Fruit fly (Drosophila melanogaster) whole organism, embryonic: Measurements from ENCODE around the gene loqs.

Experiments
- Antp ChIP-seq: fragments of 200-800 bp; sonication (Bioruptor generic); optimal IDR thresholded peaks from 3 replicates; lab custom pipeline; 2016; ENCODE audit warnings: missing biosample characterization, missing genetic modification characterization
- Blimp-1 ChIP-seq: fragments of 200-800 bp; sonication (Bioruptor generic); optimal IDR thresholded peaks from 3 replicates; lab custom pipeline; 2018; ENCODE audit warnings: missing biosample characterization, missing genetic modification characterization, mild to moderate bottlenecking, moderate library complexity, missing genetic modification reagents
- C15 ChIP-seq: fragments of 200-800 bp; sonication (Bioruptor generic); IDR thresholded peaks from 3 replicates; pipeline ENCODE4 v1.3.6; 2022; ENCODE audit warnings: missing biosample characterization, missing genetic modification characterization
- CG10321 ChIP-seq: fragments of 200-800 bp; sonication (Bioruptor generic); IDR thresholded peaks from 2 replicates; pipeline ENCODE4 v1.3.6; 2022; ENCODE audit warnings: missing biosample characterization, missing genetic modification characterization
- CG10959 ChIP-seq: fragments of 200-800 bp; sonication (Bioruptor generic); IDR thresholded peaks from 2 replicates; pipeline ENCODE4 v1.3.6; 2022; ENCODE audit warnings: missing biosample characterization, missing genetic modification characterization
- CG13287 ChIP-seq: fragments of 200-800 bp; sonication (Bioruptor generic); IDR thresholded peaks from 2 replicates; pipeline ENCODE4 v1.3.6; 2022; ENCODE audit warnings: missing biosample characterization, missing genetic modification characterization; ENCODE audit not compliant: partially characterized antibody
- CG13296 ChIP-seq: fragments of 200-800 bp; sonication (Bioruptor generic); optimal IDR thresholded peaks from 3 replicates; lab custom pipeline; 2018; ENCODE audit warnings: missing biosample characterization, mild to moderate bottlenecking, missing genetic modification characterization
- CG14441 ChIP-seq: fragments of 200-800 bp; sonication (Bioruptor generic); IDR thresholded peaks from 2 replicates; pipeline ENCODE4 v1.3.6; 2022; ENCODE audit warnings: missing biosample characterization, missing genetic modification characterization
- CG15073 ChIP-seq: fragments of 200-800 bp; sonication (Bioruptor generic); optimal IDR thresholded peaks from 2 replicates; lab custom pipeline; 2016; ENCODE audit warnings: missing biosample characterization, missing genetic modification characterization
- CG15696 ChIP-seq: fragments of 200-800 bp; sonication (Bioruptor generic); optimal IDR thresholded peaks from 2 replicates; lab custom pipeline; 2019; ENCODE audit warnings: missing biosample characterization, mild to moderate bottlenecking, missing genetic modification characterization, moderate library complexity
- CG1602 ChIP-seq: fragments of 200-800 bp; sonication (Bioruptor generic); optimal IDR thresholded peaks from 3 replicates; lab custom pipeline; 2016; ENCODE audit warnings: missing biosample characterization, missing genetic modification characterization
- CG18262 ChIP-seq: fragments of 200-800 bp; optimal IDR thresholded peaks from 3 replicates; lab custom pipeline; 2019; ENCODE audit warnings: missing biosample characterization, mild to moderate bottlenecking, missing genetic modification characterization, moderate library complexity
- CG1832 ChIP-seq: fragments of 200-800 bp; sonication (Bioruptor generic); optimal IDR thresholded peaks from 2 replicates; lab custom pipeline; 2017; ENCODE audit warnings: missing biosample characterization, mild to moderate bottlenecking, missing genetic modification characterization, inconsistent platforms
- CG2875 ChIP-seq: fragments of 200-800 bp; sonication (Bioruptor generic); optimal IDR thresholded peaks from 2 replicates; lab custom pipeline; 2017; ENCODE audit warnings: missing biosample characterization, mild to moderate bottlenecking, missing genetic modification characterization, missing genetic modification reagents
- CG30431 ChIP-seq: fragments of 200-800 bp; sonication (Bioruptor generic); optimal IDR thresholded peaks from 2 replicates; lab custom pipeline; 2017; ENCODE audit warnings: missing biosample characterization, missing genetic modification characterization
- CG32772 ChIP-seq: fragments of 200-800 bp; sonication (Bioruptor generic); IDR thresholded peaks from 2 replicates; pipeline ENCODE4 v1.3.6; 2022; ENCODE audit warnings: missing biosample characterization, missing genetic modification characterization
- CG6654 ChIP-seq: fragments of 200-800 bp; sonication (Bioruptor generic); optimal IDR thresholded peaks from 2 replicates; lab custom pipeline; 2017; ENCODE audit warnings: missing biosample characterization, mild to moderate bottlenecking, missing genetic modification characterization
- CG6791 ChIP-seq: fragments of 200-800 bp; sonication (Bioruptor generic); IDR thresholded peaks from 3 replicates; pipeline ENCODE4 v1.3.6; 2022; ENCODE audit warnings: missing biosample characterization, missing genetic modification characterization; ENCODE audit not compliant: partially characterized antibody
- CG7839 ChIP-seq: fragments of 200-800 bp; sonication (Bioruptor generic); optimal IDR thresholded peaks from 3 replicates; lab custom pipeline; 2018; ENCODE audit warnings: missing biosample characterization, mild to moderate bottlenecking, missing genetic modification characterization, moderate library complexity
- Deaf1 ChIP-seq: fragments of 200-800 bp; optimal IDR thresholded peaks from 3 replicates; lab custom pipeline; 2019; ENCODE audit warnings: missing biosample characterization, mild to moderate bottlenecking, missing genetic modification characterization, moderate library complexity
- Dek ChIP-seq: fragments of 200-800 bp; sonication (Bioruptor generic); optimal IDR thresholded peaks from 3 replicates; lab custom pipeline; 2019; ENCODE audit warnings: missing biosample characterization, mild to moderate bottlenecking, missing genetic modification characterization, moderate library complexity
- Dip2 ChIP-seq: fragments of 200-800 bp; sonication (Bioruptor generic); IDR thresholded peaks from 2 replicates; pipeline ENCODE4 v1.3.6; 2022; ENCODE audit warnings: missing biosample characterization, missing genetic modification characterization
- Ets65A ChIP-seq: fragments of 200-800 bp; sonication (Bioruptor generic); peaks from one replicate; lab custom pipeline; 2016; ENCODE audit warnings: missing biosample characterization, missing genetic modification characterization
- Ets97D ChIP-seq: fragments of 200-800 bp; sonication (Bioruptor generic); optimal IDR thresholded peaks from 3 replicates; lab custom pipeline; 2016; ENCODE audit warnings: missing biosample characterization, missing genetic modification characterization
- Fer3 ChIP-seq: fragments of 200-800 bp; sonication (Bioruptor generic); optimal IDR thresholded peaks from 2 replicates; lab custom pipeline; 2018; ENCODE audit warnings: missing biosample characterization, mild to moderate bottlenecking, missing genetic modification characterization, moderate library complexity
- Gug ChIP-seq: fragments of 200-800 bp; sonication (Bioruptor generic); IDR thresholded peaks from 4 replicates; pipeline ENCODE4 v1.3.6; 2022; ENCODE audit warnings: missing biosample characterization, missing genetic modification characterization
- HHEX ChIP-seq: fragments of 200-800 bp; sonication (Bioruptor generic); optimal IDR thresholded peaks from 3 replicates; lab custom pipeline; 2017; ENCODE audit warnings: missing biosample characterization, mild to moderate bottlenecking, missing genetic modification characterization, missing genetic modification reagents
- Lim3 ChIP-seq: fragments of 200-800 bp; sonication (Bioruptor generic); IDR thresholded peaks from 2 replicates; pipeline ENCODE4 v1.3.6; 2022; ENCODE audit warnings: missing biosample characterization, missing genetic modification characterization
- NK7.1 ChIP-seq: fragments of 200-800 bp; sonication (Bioruptor generic); optimal IDR thresholded peaks from 3 replicates; lab custom pipeline; 2016; ENCODE audit warnings: missing biosample characterization, missing genetic modification characterization
- PHDP ChIP-seq: fragments of 200-800 bp; sonication (Bioruptor generic); optimal IDR thresholded peaks from 3 replicates; lab custom pipeline; 2018; ENCODE audit warnings: missing biosample characterization, mild to moderate bottlenecking, missing genetic modification characterization, moderate library complexity
- Taf1 ChIP-seq: fragments of 200-800 bp; sonication (Bioruptor generic); IDR thresholded peaks from 2 replicates; pipeline ENCODE4 v1.3.6; 2022; ENCODE audit warnings: missing biosample characterization, missing genetic modification characterization
- al ChIP-seq: fragments of 200-800 bp; sonication (Bioruptor generic); IDR thresholded peaks from 2 replicates; pipeline ENCODE4 v1.3.6; 2022; ENCODE audit warnings: missing biosample characterization, missing genetic modification characterization
- ato ChIP-seq: fragments of 200-800 bp; sonication (Bioruptor generic); IDR thresholded peaks from 2 replicates; pipeline ENCODE4 v1.3.6; 2022; ENCODE audit warnings: missing biosample characterization, missing genetic modification characterization; ENCODE audit not compliant: partially characterized antibody
- cad ChIP-seq: fragments of >200 bp; optimal IDR thresholded peaks from 2 replicates; lab custom pipeline; 2017; ENCODE audit warnings: missing biosample characterization, missing genetic modification characterization
- ftz-f1 ChIP-seq: fragments of 200-800 bp; sonication (Bioruptor generic); optimal IDR thresholded peaks from 2 replicates; lab custom pipeline; 2016; ENCODE audit warnings: missing biosample characterization, missing genetic modification characterization
- gcm2 ChIP-seq: fragments of 200-800 bp; sonication (Bioruptor generic); optimal IDR thresholded peaks from 2 replicates; lab custom pipeline; 2016; ENCODE audit warnings: missing biosample characterization, missing genetic modification characterization
- inv ChIP-seq: fragments of 200-800 bp; sonication (Bioruptor generic); IDR thresholded peaks from 2 replicates; pipeline ENCODE4 v1.3.6; 2022; ENCODE audit warnings: missing biosample characterization, missing genetic modification characterization; ENCODE audit not compliant: partially characterized antibody
- jigr1 ChIP-seq: fragments of 200-800 bp; sonication (Bioruptor generic); IDR thresholded peaks from 3 replicates; pipeline ENCODE4 v1.3.6; 2022; ENCODE audit warnings: missing biosample characterization, missing genetic modification characterization
- kni ChIP-seq: fragments of 200-800 bp; sonication (Bioruptor generic); optimal IDR thresholded peaks from 3 replicates; lab custom pipeline; 2017; ENCODE audit warnings: mild to moderate bottlenecking, missing biosample characterization, missing genetic modification reagents, missing genetic modification characterization
- lilli ChIP-seq: fragments of 200-800 bp; sonication (Bioruptor generic); optimal IDR thresholded peaks from 3 replicates; lab custom pipeline; 2016; ENCODE audit warnings: missing biosample characterization, missing genetic modification characterization
- nerfin-1 ChIP-seq: fragments of 200-800 bp; sonication (Bioruptor generic); optimal IDR thresholded peaks from 3 replicates; lab custom pipeline; 2019; ENCODE audit warnings: missing biosample characterization, mild to moderate bottlenecking, missing genetic modification characterization, moderate library complexity
- oc ChIP-seq: fragments of 200-800 bp; sonication (Bioruptor generic); optimal IDR thresholded peaks from 2 replicates; lab custom pipeline; 2018; ENCODE audit warnings: missing biosample characterization, mild to moderate bottlenecking, missing genetic modification characterization, moderate library complexity
- pho ChIP-seq: fragments of 200-800 bp; sonication (Bioruptor generic); optimal IDR thresholded peaks from 2 replicates; lab custom pipeline; 2016; ENCODE audit warnings: missing biosample characterization, missing genetic modification characterization
- pzg ChIP-seq: fragments of 200-800 bp; sonication (Bioruptor generic); optimal IDR thresholded peaks from 3 replicates; lab custom pipeline; 2018; ENCODE audit warnings: missing biosample characterization, mild to moderate bottlenecking, missing genetic modification characterization, moderate library complexity
- ranshi ChIP-seq: fragments of 200-800 bp; sonication (Bioruptor generic); IDR thresholded peaks from 2 replicates; pipeline ENCODE4 v1.3.6; 2022; ENCODE audit warnings: missing biosample characterization, missing genetic modification characterization
- sd ChIP-seq: fragments of 200-800 bp; sonication (Bioruptor generic); optimal IDR thresholded peaks from 3 replicates; lab custom pipeline; 2018; ENCODE audit warnings: missing biosample characterization, mild to moderate bottlenecking, missing genetic modification characterization, moderate library complexity
- sqz ChIP-seq: fragments of 200-800 bp; sonication (Bioruptor generic); optimal IDR thresholded peaks from 3 replicates; lab custom pipeline; 2018; ENCODE audit warnings: missing biosample characterization, mild to moderate bottlenecking, missing genetic modification characterization
- tap ChIP-seq: fragments of 200-800 bp; optimal IDR thresholded peaks from 3 replicates; lab custom pipeline; 2019; ENCODE audit warnings: missing biosample characterization, mild to moderate bottlenecking, missing genetic modification characterization, moderate library complexity
- tio ChIP-seq: fragments of 200-800 bp; sonication (Bioruptor generic); optimal IDR thresholded peaks from 2 replicates; lab custom pipeline; 2017; ENCODE audit warnings: missing biosample characterization, missing genetic modification characterization, inconsistent platforms
- trh ChIP-seq: fragments of 200-800 bp; sonication (Bioruptor generic); optimal IDR thresholded peaks from 2 replicates; lab custom pipeline; 2016; ENCODE audit warnings: missing biosample characterization, missing genetic modification characterization

Gene loqs

dm6 chr2L:13394903-13395302 lies 12.5 kb downstream of the loqs start, which contains the start of gene RpL24 (continued):
- TF ChIP-seq ranshi (GFP tag; lab: Robert Waterston, UW), result peak; percentile 88
- TF ChIP-seq CG10959 (GFP tag; lab: Robert Waterston, UW), result peak; percentile 73
- TF ChIP-seq CG2875 (GFP tag; lab: Kevin White, UChicago), result peak; percentile 92
- peak; percentile 77 for TF ChIP-seq tap (tag; lab: Kevin White, UChicago)
- TF ChIP-seq tio (GFP tag; lab: Kevin White, UChicago), result no peak
- TF ChIP-seq ftz-f1 (GFP tag; lab: Kevin White, UChicago), result peak; percentile 27
- peak; percentile 79 for TF ChIP-seq pho
- peak; percentile 26; the same call in 1 of the 2 replicates for TF ChIP-seq CG13287
- peak; percentile 69; the same call in 1 of the 2 replicates for TF ChIP-seq CG14441
- peak; percentile 68; the same call in 2 of the 3 replicates for TF ChIP-seq C15 (GFP tag; lab: Robert Waterston, UW)
- TF ChIP-seq oc (tag; lab: Kevin White, UChicago), result peak; percentile 68
- TF ChIP-seq lilli (GFP tag; lab: Kevin White, UChicago), result peak; percentile 88
- TF ChIP-seq pzg (GFP tag; lab: Kevin White, UChicago), result peak; percentile 88
- peak; percentile 72 for TF ChIP-seq CG30431 (GFP tag; lab: Kevin White, UChicago)
- TF ChIP-seq CG1832, result no peak
- peak; percentile 61 for TF ChIP-seq CG1602 (GFP tag; lab: Kevin White, UChicago)
- no peak for TF ChIP-seq sd (tag; lab: Kevin White, UChicago)
- TF ChIP-seq CG18262 (tag; lab: Kevin White, UChicago), result peak; percentile 82
- no peak for TF ChIP-seq CG15073 (GFP tag; lab: Kevin White, UChicago)
- TF ChIP-seq al (GFP tag; lab: Robert Waterston, UW), result peak; percentile 56
- peak; percentile 74 for TF ChIP-seq Dek (tag; lab: Kevin White, UChicago)
- peak; percentile 99 for TF ChIP-seq Ets97D (GFP tag; lab: Kevin White, UChicago)
- TF ChIP-seq jigr1 (GFP tag; lab: Robert Waterston, UW), result no peak
- peak; percentile 95 for TF ChIP-seq CG13296 (GFP tag; lab: Kevin White, UChicago)
- TF ChIP-seq CG6654 (GFP tag; lab: Kevin White, UChicago), result peak; percentile 69
- peak; percentile 96 for TF ChIP-seq HHEX (GFP tag; lab: Kevin White, UChicago)
- no peak for TF ChIP-seq cad (GFP tag; lab: Kevin White, UChicago)
- peak; percentile 91 for TF ChIP-seq PHDP (tag; lab: Kevin White, UChicago)
- no peak for TF ChIP-seq inv (GFP tag; lab: Robert Waterston, UW)
- TF ChIP-seq ato (GFP tag; lab: Robert Waterston, UW), result peak; percentile 36; the same call in 1 of the 2 replicates
- no peak for TF ChIP-seq Lim3 (GFP tag; lab: Robert Waterston, UW)
- peak; percentile 89 for TF ChIP-seq NK7.1 (GFP tag; lab: Kevin White, UChicago)
- peak; percentile 92 for TF ChIP-seq sqz (GFP tag; lab: Kevin White, UChicago)
- TF ChIP-seq CG15696 (tag; lab: Kevin White, UChicago), result peak; percentile 50
- peak; percentile 93 for TF ChIP-seq Fer3 (tag; lab: Kevin White, UChicago)
- TF ChIP-seq nerfin-1 (tag; lab: Kevin White, UChicago), result peak; percentile 85
- TF ChIP-seq Taf1 (GFP tag; lab: Robert Waterston, UW), result peak; percentile 53; the same call in 1 of the 2 replicates
- TF ChIP-seq kni, result peak; percentile 88
- TF ChIP-seq Blimp-1 (GFP tag; lab: Kevin White, UChicago), result peak; percentile 67
- TF ChIP-seq gcm2, result peak; percentile 90
- TF ChIP-seq CG6791, result 0 out of 3 replicates have a peak, but pooled peaks have one; percentile 29
- peak; percentile 27; the same call in 2 of the 4 replicates for TF ChIP-seq Gug (GFP tag; lab: Robert Waterston, UW)
- peak; percentile 70 for TF ChIP-seq CG10321 (GFP tag; lab: Robert Waterston, UW)
- TF ChIP-seq Antp, result peak; percentile 70
- TF ChIP-seq trh, result peak; percentile 69
- peak; percentile 86 for TF ChIP-seq CG7839
- no peak for TF ChIP-seq Dip2 (GFP tag; lab: Robert Waterston, UW)
- TF ChIP-seq CG32772, result peak; percentile 67
- peak; percentile 99 for TF ChIP-seq Ets65A (GFP tag; lab: Kevin White, UChicago)
- peak; percentile 64 for TF ChIP-seq Deaf1
